Worm (Caenorhabditis elegans): ENCODE data around the gene gldi-8.

gldi-8 gene

DNA sequence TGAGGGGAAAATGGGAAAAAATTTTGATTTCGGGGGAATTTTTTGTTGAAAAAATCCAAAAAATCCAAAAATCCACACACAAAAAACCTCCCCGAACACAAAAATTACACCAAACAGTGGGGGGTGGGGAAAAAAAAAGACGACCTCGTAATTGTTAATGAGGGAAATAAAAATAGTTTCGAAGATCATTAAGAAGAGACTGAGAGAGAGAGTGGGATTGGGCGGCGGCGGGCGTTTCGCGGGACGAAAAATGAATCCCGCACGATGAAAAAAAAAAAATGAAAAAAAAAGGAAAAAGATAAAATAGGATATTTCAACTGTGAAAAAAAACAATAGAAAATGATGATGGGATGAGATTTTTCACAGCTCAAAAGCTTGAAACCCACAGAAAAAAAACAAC is at the start of gene gldi-8:
TSS of gene gldi-8 (minus strand) at position 58 of the 400 bp plus-strand sequence.
- TF ChIP-seq egl-5 (tag; optimal IDR thresholded peaks at IDR 0.05) (peak; percentile 15), ztf-11 (tag; optimal IDR thresholded peaks at IDR 0.05) (no peak), snpc-4 (tag; optimal IDR thresholded peaks at IDR 0.05) (peak; percentile 56), nhr-23 (tag; optimal IDR thresholded peaks at IDR 0.05) (no peak), fos-1 (tag; optimal IDR thresholded peaks at IDR 0.05) (no peak), pha-4 (tag; optimal IDR thresholded peaks at IDR 0.05) (no peak), zag-1 (tag; optimal IDR thresholded peaks at IDR 0.05) (no peak)

DNA sequence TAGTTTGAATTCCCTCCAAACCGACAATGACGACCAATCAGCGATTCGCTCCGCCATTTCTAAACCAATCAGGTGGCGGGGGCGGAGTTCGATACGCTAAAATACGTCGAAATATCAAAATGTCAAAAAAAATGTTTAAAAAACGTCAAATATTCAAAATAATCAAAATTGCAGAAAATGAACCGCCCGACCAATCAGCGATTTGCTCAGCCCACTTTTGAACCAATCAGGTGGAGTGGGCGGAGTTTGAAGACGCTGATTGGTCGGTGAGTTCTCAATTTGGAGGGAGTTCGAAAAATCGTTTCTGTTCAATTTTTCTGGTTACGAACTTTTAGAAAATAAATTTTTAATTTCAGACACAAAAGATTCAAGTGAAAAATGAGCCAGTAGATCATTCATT is 45.1 kb upstream of the gldi-8 start:
- TF ChIP-seq elt-1 (tag; optimal IDR thresholded peaks at IDR 0.05) (no peak), nfya-1 (tag; optimal IDR thresholded peaks at IDR 0.05; ENCODE audit: insufficient read depth) (peak; percentile 71), pqm-1 (tag; optimal IDR thresholded peaks at IDR 0.05) (no peak)

DNA sequence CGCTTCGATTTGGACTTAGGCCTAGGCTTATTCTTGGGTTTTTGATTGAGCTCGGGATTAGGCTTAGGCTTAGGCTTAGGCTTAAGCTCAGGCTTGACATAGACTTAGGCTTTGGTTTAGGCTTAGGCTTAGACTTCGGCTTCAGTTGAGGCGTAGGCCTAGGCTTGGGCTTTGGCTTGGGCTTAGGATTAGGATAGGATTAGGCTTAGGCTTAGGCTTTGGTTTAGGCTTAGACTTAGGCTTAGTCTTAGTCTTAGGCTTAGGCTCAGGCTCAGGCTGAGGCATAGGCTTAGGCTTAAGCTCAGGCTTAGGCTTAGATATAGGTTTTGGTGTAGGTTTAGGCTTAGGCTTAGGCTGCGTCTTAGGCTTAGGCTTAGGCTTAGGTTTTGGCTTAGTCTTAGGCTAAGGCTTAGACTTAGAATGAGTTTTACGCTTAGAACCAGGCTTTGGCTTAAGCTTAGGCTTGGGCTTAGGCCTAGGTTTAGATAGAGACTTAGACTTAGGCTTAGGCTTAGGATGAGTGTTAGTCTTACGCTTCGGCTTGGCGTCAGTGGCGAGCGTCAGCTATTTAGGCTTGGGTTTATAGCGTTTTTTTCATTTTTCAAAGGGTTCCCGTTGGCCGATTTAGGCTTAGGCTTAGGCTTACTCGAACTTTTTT is 43.1 kb upstream of the gldi-8 start:
- no peak for TF ChIP-seq ceh-28 (tag; optimal IDR thresholded peaks at IDR 0.05)
- no peak for TF ChIP-seq nhr-67 (tag; optimal IDR thresholded peaks at IDR 0.05)

DNA sequence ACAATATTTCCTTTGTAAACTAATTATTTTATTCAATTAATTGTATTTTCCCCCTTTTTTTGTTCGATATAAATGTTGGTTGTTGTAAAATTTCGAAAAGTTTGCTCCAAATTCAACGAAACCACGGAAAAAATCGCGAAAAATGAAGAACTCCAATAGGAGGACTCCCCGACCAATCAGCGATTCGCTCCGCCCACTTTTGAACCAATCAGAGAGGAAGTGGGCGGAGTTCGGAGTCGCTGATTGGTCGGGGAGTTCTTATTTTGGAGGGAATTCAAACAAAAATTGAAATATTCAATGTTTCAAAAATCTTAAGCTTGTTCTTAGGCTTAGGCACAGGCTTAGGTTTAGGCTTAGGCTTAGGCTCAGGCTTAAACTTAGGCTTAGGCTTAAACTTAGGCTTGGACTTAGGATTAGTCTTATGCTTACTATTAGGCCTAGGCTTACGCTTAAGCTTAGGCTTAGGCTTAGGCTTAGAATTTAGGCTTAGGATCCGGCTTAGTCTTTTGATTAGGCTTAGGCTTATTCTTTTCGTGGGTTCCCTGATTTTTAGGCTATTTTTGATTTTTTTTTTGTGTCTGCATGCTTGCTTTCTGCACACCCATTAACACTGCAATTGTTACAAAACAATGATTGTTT is 41.0 kb upstream of the gldi-8 start:
- TF ChIP-seq tbx-2 (tag; optimal IDR thresholded peaks at IDR 0.05) (no peak), nfya-1 (tag; optimal IDR thresholded peaks at IDR 0.05; ENCODE audit: insufficient read depth) (peak; percentile 87)

DNA sequence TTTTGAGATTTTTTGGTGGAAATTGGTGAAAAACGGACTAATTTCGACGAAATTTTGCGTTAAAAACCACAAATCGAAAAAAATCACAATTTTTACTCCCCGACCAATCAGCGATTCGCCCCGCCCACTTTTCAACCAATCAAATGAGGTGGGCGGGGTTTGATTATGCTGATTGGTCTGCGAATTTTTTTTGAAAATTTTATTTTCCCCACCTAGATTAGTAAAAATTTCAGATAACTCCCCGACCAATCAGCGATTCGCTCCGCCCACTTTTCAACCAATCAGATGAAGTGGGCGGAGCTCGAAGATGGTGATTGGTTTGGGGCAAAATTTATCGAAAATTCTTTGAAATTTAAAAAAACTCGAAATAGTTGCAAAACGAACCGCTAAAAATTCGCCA is 39.7 kb upstream of the gldi-8 start:
- TF ChIP-seq daf-12 (tag; optimal IDR thresholded peaks at IDR 0.05) (no peak), nfya-1 (tag; optimal IDR thresholded peaks at IDR 0.05; ENCODE audit: insufficient read depth) (peak; percentile 94), pha-4 (tag; optimal IDR thresholded peaks at IDR 0.05) (no peak), snpc-4 (tag; optimal IDR thresholded peaks at IDR 0.05) (no peak)

DNA sequence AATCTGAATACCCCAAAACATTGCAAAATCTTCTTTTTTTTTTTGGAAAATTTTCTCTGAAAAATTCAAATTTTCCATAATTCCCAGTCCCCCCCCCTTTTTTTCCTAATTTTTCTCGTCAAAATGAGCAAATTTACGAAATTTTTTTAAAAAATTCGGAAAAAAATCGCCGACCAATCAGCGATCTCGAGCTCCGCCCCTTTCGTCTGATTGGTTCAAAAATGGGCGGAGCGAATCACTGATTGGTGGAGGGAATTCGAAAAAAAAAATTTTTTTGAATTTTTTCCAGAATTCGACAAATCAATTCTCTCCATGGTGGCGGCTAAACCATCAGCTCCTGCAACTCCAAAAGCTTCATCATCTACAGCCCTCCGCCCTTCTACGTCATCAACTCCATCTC is 39.1 kb upstream of the gldi-8 start:
- TF ChIP-seq nfya-1 (tag; optimal IDR thresholded peaks at IDR 0.05; ENCODE audit: insufficient read depth) (peak; percentile 84), elt-3 (tag; optimal IDR thresholded peaks at IDR 0.05) (no peak), nhr-12 (tag; optimal IDR thresholded peaks at IDR 0.05) (no peak), ztf-11 (tag; optimal IDR thresholded peaks at IDR 0.05) (no peak), nhr-76 (tag; optimal IDR thresholded peaks at IDR 0.05) (no peak), unc-62 (GFP tag; optimal IDR thresholded peaks at IDR 0.05) (no peak)

DNA sequence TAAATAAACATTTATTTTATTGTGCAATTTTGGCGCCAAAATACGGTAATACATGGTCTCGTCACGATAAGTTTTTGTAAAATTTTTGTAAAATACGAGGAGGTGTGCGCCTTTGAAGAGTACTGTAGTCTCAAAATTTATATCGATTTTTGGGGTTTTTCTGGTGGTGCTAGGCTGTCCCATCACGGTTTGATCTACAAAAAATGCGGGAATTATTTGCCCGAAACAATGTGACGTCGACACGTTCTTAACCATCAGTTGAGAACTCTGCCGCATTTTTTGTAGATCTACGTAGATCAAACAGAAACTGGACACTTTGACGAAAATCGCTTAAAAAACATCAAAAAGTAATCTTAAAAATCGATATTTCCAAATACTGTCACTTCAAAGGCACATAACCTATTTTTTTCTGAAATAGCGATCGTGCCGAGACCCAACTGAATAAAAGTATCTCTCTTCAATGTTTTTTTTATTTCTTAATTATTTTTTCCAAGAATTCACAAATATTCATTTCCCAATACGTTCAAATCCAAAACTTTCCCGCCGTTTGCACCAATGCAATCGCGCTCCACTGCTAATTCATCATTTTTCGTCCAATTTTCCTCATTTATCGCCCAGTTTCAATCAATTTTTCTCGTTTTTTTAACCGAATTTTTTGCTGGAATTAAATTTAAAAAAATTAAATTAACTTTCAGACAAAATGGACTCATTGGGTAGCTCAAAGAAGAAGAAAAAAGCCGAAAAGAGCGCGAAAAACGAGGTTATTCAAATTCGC is 26.5 kb upstream of the gldi-8 start, which contains the start of gene pqn-80:
TSS of gene pqn-80 (plus strand) at position 694 of the 775 bp plus-strand sequence.
- TF ChIP-seq fos-1 (tag; optimal IDR thresholded peaks at IDR 0.05) (no peak), unc-39 (tag; optimal IDR thresholded peaks at IDR 0.05) (no peak), ceh-28 (tag; optimal IDR thresholded peaks at IDR 0.05) (peak; percentile 11), lin-39 (tag; optimal IDR thresholded peaks at IDR 0.05) (no peak), hmg-11 (tag; optimal IDR thresholded peaks at IDR 0.05) (peak; percentile 41), mml-1 (tag; optimal IDR thresholded peaks at IDR 0.05) (no peak), eor-1 (tag; optimal IDR thresholded peaks at IDR 0.05) (no peak), nfya-1 (tag; optimal IDR thresholded peaks at IDR 0.05; ENCODE audit: insufficient read depth) (peak; percentile 71), nhr-237 (tag; optimal IDR thresholded peaks at IDR 0.05) (no peak), pha-4 (tag; optimal IDR thresholded peaks at IDR 0.05) (peak; percentile 67), nhr-25 (tag; optimal IDR thresholded peaks at IDR 0.05) (peak; percentile 28), mdl-1 (tag; optimal IDR thresholded peaks at IDR 0.05) (no peak), ama-1 (optimal IDR thresholded peaks at IDR 0.05) (no peak), tbx-2 (tag; optimal IDR thresholded peaks at IDR 0.05) (no peak), lin-15B (tag; optimal IDR thresholded peaks at IDR 0.05) (peak; percentile 68), snpc-4 (tag; optimal IDR thresholded peaks at IDR 0.05) (no peak), nhr-23 (tag; optimal IDR thresholded peaks at IDR 0.05) (peak; percentile 54), elt-2 (tag; optimal IDR thresholded peaks at IDR 0.05) (no peak), pqm-1 (tag; optimal IDR thresholded peaks at IDR 0.05) (no peak)

All from whole organism, L3 larva.